Worm (Caenorhabditis elegans) whole organism, L4/young adult: ENCODE measurements around the gene Y51H7C.41.

Source experiments
- W03F9.2 ChIP-seq: fragments of 150-350 bp; optimal IDR thresholded peaks from 2 replicates; lab custom pipeline; 2014; ENCODE audit warnings: missing biosample characterization, missing genetic modification characterization
- dao-5 ChIP-seq: sonication (generic microtip); optimal IDR thresholded peaks from 2 replicates; lab custom pipeline; 2016; ENCODE audit warnings: missing genotype, missing genetic modification characterization, moderate library complexity, missing compliant biosample characterization
- him-1 ChIP-seq: sonication (generic microtip); optimal IDR thresholded peaks from 2 replicates; lab custom pipeline; 2016; ENCODE audit warnings: missing genotype, missing genetic modification reagents, missing genetic modification characterization, missing compliant biosample characterization

The Y51H7C.41 gene

DNA sequence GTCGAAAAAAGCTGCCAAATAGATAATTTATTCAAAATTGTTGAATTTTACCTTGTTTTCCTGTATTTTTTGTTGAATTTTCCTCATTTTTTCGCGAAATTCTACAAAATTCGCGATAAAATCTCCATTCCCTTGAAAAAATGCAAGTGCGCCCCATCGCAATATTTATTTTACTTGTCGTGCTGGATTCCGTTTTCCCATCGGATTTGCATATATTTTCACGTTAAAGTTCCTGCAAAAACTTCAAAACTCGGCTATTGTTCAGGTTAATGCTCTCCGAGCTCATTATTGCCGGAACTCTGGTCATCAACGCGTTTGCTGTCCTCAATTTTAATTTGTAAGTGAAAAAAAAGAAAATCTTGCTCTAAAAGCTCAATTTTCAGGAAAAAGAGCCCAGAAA, at the start of gene Y51H7C.41, which contains the start of gene cogc-4:
Gene Y51H7C.41, plus strand, starts transcription at position 266 of the 400 bp plus-strand sequence.
Gene cogc-4, plus strand, starts transcription at position 386 of the 400 bp plus-strand sequence.
- TF ChIP-seq him-1 (tag; lab: Kevin White, UChicago) (no peak), W03F9.2 (no peak), dao-5 (no peak)

DNA sequence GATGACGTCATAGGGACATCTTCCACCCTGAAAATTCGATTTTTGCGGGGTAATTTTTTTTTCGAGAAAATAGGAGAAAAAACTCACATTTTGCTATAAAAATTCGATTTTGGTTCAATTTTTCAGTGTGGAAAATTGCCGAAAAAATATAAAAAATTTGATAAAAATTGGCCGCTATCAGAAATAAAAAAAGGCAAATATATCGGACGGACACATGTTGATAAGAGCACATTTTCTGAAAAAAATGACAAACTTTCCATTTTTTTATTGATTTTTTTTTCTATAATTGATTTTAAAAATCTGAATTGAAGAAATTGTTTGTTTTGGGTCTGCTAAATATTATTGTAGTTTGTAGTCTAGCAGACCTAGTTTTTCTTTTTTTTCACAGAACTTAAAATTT, 47.6 kb upstream of the Y51H7C.41 start, which contains the start of gene C13A10.1:
Gene C13A10.1, minus strand, starts transcription at position 170 of the 400 bp plus-strand sequence.
- TF ChIP-seq him-1 (tag; lab: Kevin White, UChicago) (no peak), dao-5 (no peak), W03F9.2 (no peak)

ce11 chrII:1357262-1357661, 45.9 kb upstream of the Y51H7C.41 start:
- TF ChIP-seq dao-5 (no peak), him-1 (tag; lab: Kevin White, UChicago) (no peak), W03F9.2 (no peak)

DNA sequence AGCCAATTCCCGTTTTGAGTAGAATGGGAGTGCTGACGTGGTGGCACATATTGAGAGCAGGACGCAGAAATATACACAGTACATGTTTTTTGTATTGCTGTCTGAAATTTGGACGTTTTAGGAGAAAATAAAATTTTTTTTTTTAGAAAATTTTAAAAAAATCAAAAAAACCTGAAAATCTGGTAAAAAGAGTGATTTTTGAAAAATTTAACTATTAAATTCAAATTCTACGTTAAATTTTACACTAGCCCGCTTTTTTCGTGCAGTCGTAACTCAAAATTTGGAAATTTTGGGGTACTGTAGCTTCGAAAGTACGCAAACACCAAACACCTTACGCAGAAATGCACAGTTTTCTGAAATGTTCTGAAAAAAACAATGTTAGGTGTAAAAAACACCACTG, 45.2 kb upstream of the Y51H7C.41 start, which contains the start of gene C13A10.2:
Gene C13A10.2, minus strand, starts transcription at position 101 of the 400 bp plus-strand sequence.
- TF ChIP-seq W03F9.2 (no peak), dao-5 (no peak), him-1 (tag; lab: Kevin White, UChicago) (no peak)

DNA sequence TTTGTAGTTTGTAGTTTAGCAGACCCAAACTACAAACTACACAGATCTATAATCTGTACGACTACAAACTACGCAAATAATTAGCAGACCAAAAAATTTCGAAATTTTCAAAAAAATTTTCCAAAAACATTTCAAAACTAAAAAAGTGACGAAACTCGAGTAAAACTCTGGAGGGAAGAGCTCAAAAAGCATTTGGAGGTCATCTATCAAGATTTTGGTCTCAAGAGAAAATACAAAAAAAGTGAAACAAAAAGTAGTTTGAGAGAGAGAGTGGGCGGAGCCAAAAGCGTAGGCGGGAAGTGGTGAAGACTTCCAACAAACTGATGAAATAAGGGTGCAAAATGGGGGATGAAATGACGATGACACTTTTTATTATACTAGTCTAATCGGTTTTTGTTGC, 42.9 kb upstream of the Y51H7C.41 start:
- TF ChIP-seq W03F9.2, result no peak
- no peak for TF ChIP-seq dao-5
- no peak for TF ChIP-seq him-1 (tag; lab: Kevin White, UChicago)

- TF ChIP-seq W03F9.2 (no peak), dao-5 (no peak), him-1 (tag; lab: Kevin White, UChicago) (no peak)
Measured at ce11 chrII:1362423-1362822, 40.7 kb upstream of the Y51H7C.41 start.

DNA sequence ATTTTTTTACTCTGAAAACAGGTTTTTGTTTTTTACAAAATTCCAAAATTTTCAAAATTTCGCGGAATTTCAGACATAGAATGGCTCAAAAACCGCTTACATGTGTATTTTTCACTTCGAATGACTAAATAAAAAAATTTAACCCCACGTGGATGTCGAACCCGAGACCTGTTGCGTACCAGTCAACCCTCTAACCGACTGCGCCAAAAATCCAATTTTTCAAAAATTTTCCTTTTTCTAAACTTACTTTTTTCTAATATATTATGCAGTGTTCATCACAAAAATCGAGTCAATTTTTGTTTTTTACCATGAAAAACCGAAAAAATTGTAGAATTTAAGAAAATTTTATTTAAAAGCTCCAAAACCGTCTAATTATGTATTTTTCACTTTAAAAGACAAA, 37.1 kb upstream of the Y51H7C.41 start:
- TF ChIP-seq dao-5 (no peak), him-1 (tag; lab: Kevin White, UChicago) (no peak)

ce11 chrII:1368756-1369155, 34.4 kb upstream of the Y51H7C.41 start:
- TF ChIP-seq W03F9.2, result no peak
- no peak for TF ChIP-seq him-1 (tag; lab: Kevin White, UChicago)
- TF ChIP-seq dao-5, result no peak

- TF ChIP-seq W03F9.2 (no peak), dao-5 (no peak), him-1 (tag; lab: Kevin White, UChicago) (no peak)
Measured at ce11 chrII:1369322-1369721, 33.8 kb upstream of the Y51H7C.41 start.

DNA sequence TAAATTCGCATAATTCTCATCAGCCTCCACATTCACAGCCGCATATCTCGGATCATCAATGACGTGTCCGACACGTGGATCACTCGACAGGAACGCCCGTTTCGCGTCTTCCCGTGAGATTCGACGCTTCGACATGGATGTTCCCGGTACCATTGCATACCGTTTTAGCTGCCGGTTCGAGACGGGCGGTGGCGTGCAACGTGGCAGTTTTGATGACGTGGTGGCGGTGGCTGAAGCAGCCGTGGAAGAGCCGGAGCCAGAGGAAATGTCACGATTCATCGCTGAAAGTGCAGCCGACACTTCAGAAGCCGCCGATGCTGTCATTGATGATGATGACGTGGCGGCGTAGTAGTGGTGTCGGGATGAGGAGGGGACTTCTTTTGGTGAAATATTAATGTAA, 31.6 kb upstream of the Y51H7C.41 start:
- TF ChIP-seq W03F9.2, result no peak
- TF ChIP-seq him-1 (tag; lab: Kevin White, UChicago), result no peak
- no peak for TF ChIP-seq dao-5

DNA sequence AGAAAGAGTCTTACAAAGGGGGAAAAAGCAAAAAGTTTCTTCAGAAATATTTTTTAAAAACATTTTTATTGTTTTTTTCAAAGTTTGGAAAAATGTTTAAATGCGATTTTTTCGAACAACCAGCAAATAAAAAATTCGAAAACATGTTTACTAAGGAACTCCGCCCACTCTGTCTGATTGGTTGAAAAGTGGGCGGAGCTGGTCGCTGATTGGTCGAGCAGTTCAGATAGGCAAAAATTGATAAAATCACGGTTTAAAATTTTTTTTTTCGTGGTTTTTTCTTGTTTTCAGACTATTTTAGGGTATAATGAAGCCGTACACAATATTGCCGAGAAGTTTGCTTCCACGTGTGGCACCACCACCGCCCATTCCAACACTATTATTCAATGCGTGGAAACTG, 31.0 kb upstream of the Y51H7C.41 start:
- TF ChIP-seq dao-5 (no peak), W03F9.2 (no peak), him-1 (tag; lab: Kevin White, UChicago) (no peak)

DNA sequence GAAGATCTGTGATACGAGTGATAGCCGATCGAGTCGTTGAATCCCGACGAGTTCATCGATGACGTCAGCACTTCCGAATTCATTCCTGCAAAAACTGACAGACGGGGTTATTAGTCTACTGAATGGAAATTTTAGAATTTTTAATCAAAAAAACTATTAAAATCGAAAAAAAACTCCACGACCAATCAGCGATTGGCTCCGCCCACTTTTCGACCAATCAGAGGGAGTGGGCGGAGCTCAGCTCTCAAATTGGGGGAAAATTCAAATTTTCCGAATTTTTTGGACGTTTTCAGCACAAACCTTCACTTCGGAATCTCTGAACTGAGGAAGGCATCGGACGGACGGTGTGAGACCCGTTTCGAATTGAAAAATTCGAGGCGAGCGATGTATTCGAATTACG, 30.2 kb upstream of the Y51H7C.41 start:
- TF ChIP-seq W03F9.2 (no peak), dao-5 (no peak), him-1 (tag; lab: Kevin White, UChicago) (no peak)

DNA sequence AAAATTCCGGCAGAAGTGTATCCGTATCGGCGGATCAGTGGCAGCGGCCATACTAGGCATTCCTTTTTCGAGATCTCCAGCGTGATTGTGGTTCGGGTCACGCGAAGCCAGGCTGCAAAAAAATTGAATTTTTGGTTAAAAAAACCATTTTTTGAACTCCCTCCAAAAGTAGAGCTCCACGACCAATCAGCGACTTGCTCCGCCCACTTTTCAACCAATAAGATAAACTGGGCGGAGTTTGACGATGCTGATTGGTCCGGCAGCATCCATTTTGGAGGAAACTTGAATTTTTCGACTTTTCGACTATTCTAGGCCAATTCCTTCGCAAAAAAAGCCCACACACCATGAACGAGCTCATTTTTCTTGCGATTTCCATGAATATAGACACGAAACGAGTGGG, 28.6 kb upstream of the Y51H7C.41 start:
- TF ChIP-seq dao-5, result no peak
- no peak for TF ChIP-seq him-1 (tag; lab: Kevin White, UChicago)
- no peak for TF ChIP-seq W03F9.2

ce11 chrII:1374889-1375288, 28.2 kb upstream of the Y51H7C.41 start, which contains the start of gene rog-1:
TSS of gene rog-1 (minus strand) at chrII:1374989.
- TF ChIP-seq him-1 (tag; lab: Kevin White, UChicago) (no peak), W03F9.2 (no peak), dao-5 (no peak)

- TF ChIP-seq W03F9.2 (no peak), dao-5 (no peak), him-1 (tag; lab: Kevin White, UChicago) (no peak)
Measured at ce11 chrII:1375627-1376026, 27.5 kb upstream of the Y51H7C.41 start.

DNA sequence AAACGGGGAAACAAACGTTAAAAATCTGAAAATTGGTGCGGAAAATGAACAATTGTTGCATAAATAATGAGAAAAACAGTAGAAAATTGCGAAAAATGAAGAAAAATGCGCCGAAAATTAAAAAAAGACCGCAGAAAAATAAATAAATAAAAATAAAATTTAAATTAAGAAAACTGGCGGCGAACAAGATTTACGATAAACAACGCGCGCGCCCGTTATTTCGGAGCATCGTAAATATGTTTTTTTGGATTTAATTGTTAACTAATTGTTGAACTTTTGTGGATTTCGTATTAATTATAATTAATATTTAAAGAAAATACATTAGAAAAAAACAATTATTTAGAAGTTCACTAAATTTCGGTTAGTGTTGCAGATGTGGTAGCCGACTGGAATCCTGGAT, 26.3 kb upstream of the Y51H7C.41 start:
- no peak for TF ChIP-seq him-1 (tag; lab: Kevin White, UChicago)
- no peak for TF ChIP-seq W03F9.2
